Worm (Caenorhabditis elegans): Measurements from ENCODE around the gene nas-19.

Gene nas-19

ce11 chrV:11438464-11438863 is 36.0 kb upstream of the nas-19 start, which contains the start of gene dmsr-1:
Gene dmsr-1 (plus strand): TSS chrV:11438764.
- TF ChIP-seq athp-1 (tag; optimal IDR thresholded peaks at IDR 0.05) (no peak), B0019.2 (GFP tag; conservative IDR thresholded peaks at IDR 0.05) (no peak), pbrm-1 (GFP tag; IDR thresholded peaks at IDR 0.05) (no peak), gei-17 (GFP tag; optimal IDR thresholded peaks at IDR 0.05) (no peak), madf-10 (tag; optimal IDR thresholded peaks at IDR 0.05) (no peak), snpc-4 (GFP tag; optimal IDR thresholded peaks at IDR 0.05) (no peak), snpc-4 (tag; optimal IDR thresholded peaks at IDR 0.05) (no peak), F22D6.2 (tag; optimal IDR thresholded peaks at IDR 0.05) (no peak), B0261.1 (tag; optimal IDR thresholded peaks at IDR 0.05) (no peak), ekl-4 (GFP tag; IDR thresholded peaks at IDR 0.05) (no peak)

ce11 chrV:11436407-11436806 is 33.9 kb upstream of the nas-19 start:
- no peak for TF ChIP-seq unc-130 (GFP tag; optimal IDR thresholded peaks at IDR 0.05)
- no peak for TF ChIP-seq attf-6 (GFP tag; IDR thresholded peaks at IDR 0.05)
- TF ChIP-seq bed-2 (GFP tag; IDR thresholded peaks at IDR 0.05) = no peak
- TF ChIP-seq madf-6 (GFP tag; IDR thresholded peaks at IDR 0.05) = no peak
- no peak for TF ChIP-seq nfya-2 (GFP tag; IDR thresholded peaks at IDR 0.05)
- no peak for TF ChIP-seq lsl-1 (GFP tag; optimal IDR thresholded peaks at IDR 0.05)
- TF ChIP-seq hlh-26 (GFP tag; conservative IDR thresholded peaks at IDR 0.05) = no peak
- TF ChIP-seq B0336.3 (GFP tag; IDR thresholded peaks at IDR 0.05) = no peak

ce11 chrV:11435242-11435641 is 32.7 kb upstream of the nas-19 start:
- TF ChIP-seq lsl-1 (GFP tag; optimal IDR thresholded peaks at IDR 0.05) = no peak
- TF ChIP-seq dox-1 (GFP tag; IDR thresholded peaks at IDR 0.05) = no peak
- TF ChIP-seq hsf-1 (GFP tag; IDR thresholded peaks at IDR 0.05) = no peak
- no peak for TF ChIP-seq attf-5 (GFP tag; optimal IDR thresholded peaks at IDR 0.05)
- no peak for TF ChIP-seq fkh-3 (tag; optimal IDR thresholded peaks at IDR 0.05)
- TF ChIP-seq bed-1 (GFP tag; IDR thresholded peaks at IDR 0.05) = no peak
- no peak for TF ChIP-seq mxl-1 (tag; optimal IDR thresholded peaks at IDR 0.05)
- TF ChIP-seq cebp-2 (GFP tag; IDR thresholded peaks at IDR 0.05) = no peak

- TF ChIP-seq unc-130 (GFP tag; optimal IDR thresholded peaks at IDR 0.05) = no peak
- TF ChIP-seq somi-1 (GFP tag; optimal IDR thresholded peaks at IDR 0.05) = no peak
- TF ChIP-seq attf-3 (GFP tag; conservative IDR thresholded peaks at IDR 0.05) = no peak
- no peak for TF ChIP-seq Y79H2A.3 (GFP tag; conservative IDR thresholded peaks at IDR 0.05)
- no peak for TF ChIP-seq snpc-1.3 (tag; optimal IDR thresholded peaks at IDR 0.05; ENCODE audit: insufficient read depth)
- TF ChIP-seq egl-18 (GFP tag; IDR thresholded peaks at IDR 0.05) = no peak
- no peak for TF ChIP-seq lsy-27 (tag; optimal IDR thresholded peaks at IDR 0.05; ENCODE audit: borderline replicate concordance, insufficient read depth)
- TF ChIP-seq ccch-3 (GFP tag; optimal IDR thresholded peaks at IDR 0.05) = no peak
- no peak for TF ChIP-seq ztf-22 (GFP tag; optimal IDR thresholded peaks at IDR 0.05)
- no peak for TF ChIP-seq bed-2 (GFP tag; IDR thresholded peaks at IDR 0.05)
- TF ChIP-seq efl-1 (GFP tag; optimal IDR thresholded peaks at IDR 0.05) = no peak
- no peak for TF ChIP-seq atf-7 (tag; optimal IDR thresholded peaks at IDR 0.05)
- TF ChIP-seq akir-1 (GFP tag; optimal IDR thresholded peaks at IDR 0.05) = no peak
- no peak for TF ChIP-seq lin-54 (GFP tag; optimal IDR thresholded peaks at IDR 0.05)
- no peak for TF ChIP-seq nhr-80 (tag; optimal IDR thresholded peaks at IDR 0.05)
Observed at ce11 chrV:11430823-11431222, 28.3 kb upstream of the nas-19 start.
